Worm (Caenorhabditis elegans) whole organism, young adult: ENCODE data around the gene flp-3.

Experiments
- B0019.2 ChIP-seq: fragments of 200-800 bp; sonication (Bioruptor generic); conservative IDR thresholded peaks from 2 replicates; pipeline ENCODE4 v1.3.6; 2022; ENCODE audit warnings: missing genetic modification reagents, missing genetic modification characterization, missing compliant biosample characterization
- D2030.7 ChIP-seq: fragments of 200-800 bp; sonication (Bioruptor generic); IDR thresholded peaks from 2 replicates; pipeline ENCODE4 v1.3.6; 2022; ENCODE audit warnings: missing genetic modification reagents, missing genetic modification characterization, missing compliant biosample characterization
- F49E8.2 ChIP-seq: sonication (generic microtip); optimal IDR thresholded peaks from 3 replicates; lab custom pipeline; 2017; ENCODE audit warnings: missing genetic modification characterization, mild to moderate bottlenecking, missing compliant biosample characterization, antibody characterized with exemption, moderate library complexity; ENCODE audit not compliant: insufficient read depth
- F55B11.4 ChIP-seq: sonication (generic microtip); optimal IDR thresholded peaks from 2 replicates; lab custom pipeline; 2016; ENCODE audit warnings: missing compliant biosample characterization, missing genetic modification characterization, borderline replicate concordance; ENCODE audit not compliant: insufficient read depth
- T07F8.4 ChIP-seq: sonication (generic microtip); optimal IDR thresholded peaks from 2 replicates; lab custom pipeline; 2016; ENCODE audit warnings: mild to moderate bottlenecking, missing genetic modification characterization, moderate library complexity, missing compliant biosample characterization
- Y95B8A.8 ChIP-seq: fragments of 200-800 bp; sonication (Bioruptor generic); IDR thresholded peaks from 2 replicates; pipeline ENCODE4 v1.3.6; 2022; ENCODE audit warnings: missing genetic modification reagents, missing genetic modification characterization, missing compliant biosample characterization
- ZK185.1 ChIP-seq: sonication (generic microtip); optimal IDR thresholded peaks from 2 replicates; lab custom pipeline; 2016; ENCODE audit warnings: mild to moderate bottlenecking, missing genetic modification characterization, missing compliant biosample characterization; ENCODE audit not compliant: poor library complexity, severe bottlenecking
- akir-1 ChIP-seq: fragments of 200-800 bp; sonication (Bioruptor generic); optimal IDR thresholded peaks from 2 replicates; lab custom pipeline; 2018; ENCODE audit warnings: mild to moderate bottlenecking, missing genetic modification characterization, moderate library complexity, missing compliant biosample characterization
- ama-1 ChIP-seq, 3 experiments: fragments of 150-350 bp in 1 of 3; sonication (generic microtip) in 2 of 3; optimal IDR thresholded peaks; 2 replicates each; lab custom pipeline; 2014 to 2018; ENCODE audit warnings: missing biosample characterization in 2 of 3, missing genetic modification characterization in 2 of 3, missing genetic modification reagents in 2 of 3
- ceh-27 ChIP-seq: fragments of 200-800 bp; sonication (Bioruptor generic); optimal IDR thresholded peaks from 2 replicates; lab custom pipeline; 2018; ENCODE audit warnings: mild to moderate bottlenecking, missing genetic modification characterization, moderate library complexity, missing compliant biosample characterization
- ceh-40 ChIP-seq: fragments of 200-800 bp; sonication (Bioruptor generic); IDR thresholded peaks from 2 replicates; pipeline ENCODE4 v1.3.6; 2022; ENCODE audit warnings: missing genetic modification characterization, missing compliant biosample characterization
- egl-44 ChIP-seq: fragments of 200-800 bp; sonication (Bioruptor generic); IDR thresholded peaks from 2 replicates; pipeline ENCODE4 v1.3.6; 2022; ENCODE audit warnings: missing genetic modification reagents, missing genetic modification characterization, missing compliant biosample characterization
- fkh-3 ChIP-seq: sonication (generic microtip); optimal IDR thresholded peaks from 2 replicates; lab custom pipeline; 2016; ENCODE audit warnings: mild to moderate bottlenecking, missing genetic modification characterization, missing compliant biosample characterization
- him-1 ChIP-seq: sonication (generic microtip); optimal IDR thresholded peaks from 2 replicates; lab custom pipeline; 2016; ENCODE audit warnings: missing genotype, missing genetic modification reagents, missing genetic modification characterization, missing compliant biosample characterization
- hrde-1 ChIP-seq: sonication (generic microtip); optimal IDR thresholded peaks from 2 replicates; lab custom pipeline; 2016; ENCODE audit warnings: missing genetic modification characterization, mild to moderate bottlenecking, missing compliant biosample characterization, moderate library complexity, missing genotype, missing genetic modification reagents, borderline replicate concordance
- lag-1 ChIP-seq: fragments of 200-800 bp; sonication (Bioruptor generic); IDR thresholded peaks from 2 replicates; pipeline ENCODE4 v1.3.6; 2022; ENCODE audit warnings: missing genetic modification reagents, missing genetic modification characterization, missing compliant biosample characterization
- lin-54 ChIP-seq: fragments of 200-800 bp; sonication (Bioruptor generic); optimal IDR thresholded peaks from 2 replicates; lab custom pipeline; 2018; ENCODE audit warnings: mild to moderate bottlenecking, missing genetic modification characterization, missing compliant biosample characterization
- madf-6 ChIP-seq: fragments of 200-800 bp; sonication (Bioruptor generic); IDR thresholded peaks from 2 replicates; pipeline ENCODE4 v1.3.6; 2022; ENCODE audit warnings: missing genetic modification reagents, missing genetic modification characterization, missing compliant biosample characterization
- madf-8 ChIP-seq: fragments of 200-800 bp; sonication (Bioruptor generic); conservative IDR thresholded peaks from 2 replicates; pipeline ENCODE4 v1.3.6; 2022; ENCODE audit warnings: missing genetic modification reagents, missing genetic modification characterization, missing compliant biosample characterization
- mcd-1 ChIP-seq: fragments of 200-800 bp; sonication (Bioruptor generic); IDR thresholded peaks from 2 replicates; pipeline ENCODE4 v1.3.6; 2022; ENCODE audit warnings: missing genetic modification reagents, missing genetic modification characterization, missing compliant biosample characterization
- mel-28 ChIP-seq: sonication (generic microtip); optimal IDR thresholded peaks from 2 replicates; lab custom pipeline; 2016; ENCODE audit warnings: borderline replicate concordance, mild to moderate bottlenecking, missing genetic modification characterization, missing compliant biosample characterization
- mes-4 ChIP-seq: sonication (generic microtip); optimal IDR thresholded peaks from 2 replicates; lab custom pipeline; 2016; ENCODE audit warnings: missing genotype, missing genetic modification characterization, missing compliant biosample characterization
- mxl-1 ChIP-seq: sonication (generic microtip); optimal IDR thresholded peaks from 2 replicates; lab custom pipeline; 2016; ENCODE audit warnings: missing genetic modification characterization, missing compliant biosample characterization
- nfya-2 ChIP-seq: fragments of 200-800 bp; sonication (Bioruptor generic); IDR thresholded peaks from 2 replicates; pipeline ENCODE4 v1.3.6; 2022; ENCODE audit warnings: missing genetic modification reagents, missing genetic modification characterization, missing compliant biosample characterization
- nfyb-1 ChIP-seq: fragments of 200-800 bp; sonication (Bioruptor generic); IDR thresholded peaks from 2 replicates; pipeline ENCODE4 v1.3.6; 2022; ENCODE audit warnings: missing genetic modification reagents, missing genetic modification characterization, missing compliant biosample characterization
- nhr-179 ChIP-seq: sonication (generic microtip); optimal IDR thresholded peaks from 2 replicates; lab custom pipeline; 2016; ENCODE audit warnings: mild to moderate bottlenecking, missing genetic modification characterization, missing compliant biosample characterization
- snpc-1.1 ChIP-seq: sonication (generic microtip); optimal IDR thresholded peaks from 2 replicates; lab custom pipeline; 2017; ENCODE audit warnings: missing genetic modification characterization, mild to moderate bottlenecking, missing compliant biosample characterization, antibody characterized with exemption, moderate library complexity, missing genotype, missing genetic modification reagents; ENCODE audit not compliant: insufficient read depth
- snpc-1.3 ChIP-seq: sonication (generic microtip); optimal IDR thresholded peaks from 2 replicates; lab custom pipeline; 2017; ENCODE audit warnings: missing genetic modification characterization, mild to moderate bottlenecking, missing compliant biosample characterization, antibody characterized with exemption, moderate library complexity, missing genotype, missing genetic modification reagents; ENCODE audit not compliant: insufficient read depth
- tlf-1 ChIP-seq: fragments of 200-800 bp; sonication (Bioruptor generic); optimal IDR thresholded peaks from 2 replicates; lab custom pipeline; 2018; ENCODE audit warnings: mild to moderate bottlenecking, missing genetic modification characterization, missing compliant biosample characterization
- unc-130 ChIP-seq: sonication (generic microtip); optimal IDR thresholded peaks from 2 replicates; lab custom pipeline; 2016; ENCODE audit warnings: missing genetic modification reagents, missing genetic modification characterization, missing compliant biosample characterization
- ztf-18 ChIP-seq: sonication (generic microtip); optimal IDR thresholded peaks from 2 replicates; lab custom pipeline; 2016; ENCODE audit warnings: missing genotype, mild to moderate bottlenecking, missing genetic modification characterization, missing compliant biosample characterization
- ztf-6 ChIP-seq: fragments of 200-800 bp; sonication (Bioruptor generic); IDR thresholded peaks from 2 replicates; pipeline ENCODE4 v1.3.6; 2022; ENCODE audit warnings: missing genetic modification reagents, missing genetic modification characterization, missing compliant biosample characterization

Gene flp-3

ce11 chrX:10113677-10114076, 20.9 kb upstream of the flp-3 start:
- no peak for TF ChIP-seq ceh-40 (GFP tag; lab: Robert Waterston, UW)
- no peak for TF ChIP-seq fkh-3 (tag; lab: Kevin White, UChicago)
- no peak for TF ChIP-seq F49E8.2 (tag; lab: Kevin White, UChicago)
- TF ChIP-seq him-1 (tag; lab: Kevin White, UChicago) = no peak

ce11 chrX:10095145-10095544, 2.4 kb upstream of the flp-3 start, which contains the start of gene flp-2:
Gene flp-2 (minus strand): TSS chrX:10095245.
- TF ChIP-seq snpc-1.1 (no peak), madf-8 (GFP tag; lab: Robert Waterston, UW) (no peak), unc-130 (GFP tag; lab: Kevin White, UChicago) (no peak), him-1 (tag; lab: Kevin White, UChicago) (no peak), fkh-3 (tag; lab: Kevin White, UChicago) (no peak), mel-28 (tag; lab: Kevin White, UChicago) (no peak), ztf-6 (GFP tag; lab: Robert Waterston, UW) (no peak), egl-44 (GFP tag; lab: Robert Waterston, UW) (no peak), F55B11.4 (tag; lab: Kevin White, UChicago) (no peak), F49E8.2 (tag; lab: Kevin White, UChicago) (no peak), nfyb-1 (GFP tag; lab: Robert Waterston, UW) (no peak), tlf-1 (GFP tag; lab: Kevin White, UChicago) (no peak), B0019.2 (GFP tag; lab: Robert Waterston, UW) (no peak), hrde-1 (tag; lab: Kevin White, UChicago) (no peak), mcd-1 (GFP tag; lab: Robert Waterston, UW) (no peak)
- TF ChIP-seq, all 124 proteins: peak for 0

ce11 chrX:10087866-10088265, 4.9 kb downstream of the flp-3 start, which contains the start of gene flp-28:
Gene flp-28 (minus strand): TSS chrX:10087966.
- no peak for TF ChIP-seq snpc-1.3
- TF ChIP-seq ama-1 (optimal IDR thresholded peaks at IDR 0.05; lab: Kevin White, UChicago) = no peak
- TF ChIP-seq ama-1 (GFP tag; optimal IDR thresholded peaks at IDR 0.05; lab: Kevin White, UChicago) = no peak
- TF ChIP-seq mxl-1 = no peak
- no peak for TF ChIP-seq Y95B8A.8 (GFP tag; lab: Robert Waterston, UW)
- TF ChIP-seq lag-1 = no peak
- no peak for TF ChIP-seq akir-1 (GFP tag; lab: Kevin White, UChicago)
- no peak for TF ChIP-seq nhr-179 (tag; lab: Kevin White, UChicago)
- no peak for TF ChIP-seq D2030.7 (GFP tag; lab: Robert Waterston, UW)
- no peak for TF ChIP-seq ZK185.1 (tag; lab: Kevin White, UChicago)
- no peak for TF ChIP-seq T07F8.4 (tag; lab: Kevin White, UChicago)
- no peak for TF ChIP-seq lin-54 (GFP tag; lab: Kevin White, UChicago)
- TF ChIP-seq ceh-27 (GFP tag; lab: Kevin White, UChicago) = no peak
- TF ChIP-seq madf-6 (GFP tag; lab: Robert Waterston, UW) = no peak

- TF ChIP-seq madf-8 (GFP tag; lab: Robert Waterston, UW) (no peak), nfya-2 (GFP tag; lab: Robert Waterston, UW) (0 out of 2 replicates have a peak, but pooled peaks have one; percentile 58), lag-1 (peak; percentile 58; the same call in 1 of the 2 replicates), mes-4 (no peak), ztf-18 (tag; lab: Kevin White, UChicago) (no peak)
These were observed 7.7 kb downstream of the flp-3 start for ce11 chrX:10085073-10085472.
